Fruit fly (Drosophila melanogaster): Measurements from ENCODE around the gene Pkc98E.

The Pkc98E gene

dm6 chr3R:29040526-29041195 is 1.7 kb downstream of the Pkc98E start (continued):
- TF ChIP-seq ab (GFP tag; optimal IDR thresholded peaks at IDR 0.05) (no peak), bcd (GFP tag; optimal IDR thresholded peaks at IDR 0.05) (no peak), CG4820 (GFP tag; optimal IDR thresholded peaks at IDR 0.05) (peak; percentile 58), bsh (GFP tag; optimal IDR thresholded peaks at IDR 0.05) (peak; percentile 46 to 59), CG4328 (GFP tag; optimal IDR thresholded peaks at IDR 0.05) (peak; percentile 48), Camta (GFP tag; optimal IDR thresholded peaks at IDR 0.05) (no peak), NFAT (GFP tag; IDR thresholded peaks at IDR 0.05) (no peak), cg (GFP tag; optimal IDR thresholded peaks at IDR 0.05) (no peak), CG13296 (GFP tag; optimal IDR thresholded peaks at IDR 0.05) (peak; percentile 79), knrl (GFP tag; IDR thresholded peaks at IDR 0.05; ENCODE audit: partially characterized antibody) (no peak), CG10431 (GFP tag; optimal IDR thresholded peaks at IDR 0.05) (no peak), corto (GFP tag; optimal IDR thresholded peaks at IDR 0.05) (peak; percentile 11), CG1603 (tag; optimal IDR thresholded peaks at IDR 0.05) (no peak), CG32767 (GFP tag; IDR thresholded peaks at IDR 0.05) (peak; percentile 60; the same call in 1 of the 2 replicates), cad (GFP tag; optimal IDR thresholded peaks at IDR 0.05) (no peak), CG4424 (GFP tag; optimal IDR thresholded peaks at IDR 0.05) (peak; percentile 75), D (optimal IDR thresholded peaks at IDR 0.05) (no peak), D (GFP tag; optimal IDR thresholded peaks at IDR 0.05) (peak; percentile 45), CG11093 (GFP tag; IDR thresholded peaks at IDR 0.05) (peak; percentile 51; the same call in 1 of the 3 replicates), CG8281 (tag; optimal IDR thresholded peaks at IDR 0.05) (peak; percentile 48), CG4282 (GFP tag; optimal IDR thresholded peaks at IDR 0.05) (no peak), vfl (GFP tag; optimal IDR thresholded peaks at IDR 0.05) (no peak), CG6791 (GFP tag; IDR thresholded peaks at IDR 0.05; ENCODE audit: partially characterized antibody) (no peak), CG12104 (GFP tag; optimal IDR thresholded peaks at IDR 0.05) (peak; percentile 70), Ets97D (GFP tag; optimal IDR thresholded peaks at IDR 0.05) (no peak), CG9817 (tag; optimal IDR thresholded peaks at IDR 0.05) (peak; percentile 67), CG3281 (GFP tag; optimal IDR thresholded peaks at IDR 0.05) (peak; percentile 83), CG43689 (GFP tag; IDR thresholded peaks at IDR 0.05) (0 out of 2 replicates have a peak, but pooled peaks have one; percentile 18), Fer3 (tag; optimal IDR thresholded peaks at IDR 0.05) (peak; percentile 64), CG2129 (GFP tag; IDR thresholded peaks at IDR 0.05; ENCODE audit: partially characterized antibody) (no peak), ac (GFP tag; optimal IDR thresholded peaks at IDR 0.05) (no peak), grn (GFP tag; optimal IDR thresholded peaks at IDR 0.05) (no peak), MESR4 (GFP tag; optimal IDR thresholded peaks at IDR 0.05) (no peak), chif (GFP tag; optimal IDR thresholded peaks at IDR 0.05) (peak in 1 of 2 experiments; percentile 7), CG14965 (GFP tag; optimal IDR thresholded peaks at IDR 0.05; ENCODE audit: borderline replicate concordance) (no peak), Xbp1 (GFP tag; optimal IDR thresholded peaks at IDR 0.05) (peak; percentile 66), CG6683 (GFP tag; optimal IDR thresholded peaks at IDR 0.05) (peak; percentile 19), CG15073 (GFP tag; optimal IDR thresholded peaks at IDR 0.05) (peak; percentile 19), CG18476 (GFP tag; optimal IDR thresholded peaks at IDR 0.05) (peak; percentile 23), fd96Cb (tag; optimal IDR thresholded peaks at IDR 0.05) (peak; percentile 60), CG34376 (GFP tag; optimal IDR thresholded peaks at IDR 0.05) (peak; percentile 12), kah (GFP tag; optimal IDR thresholded peaks at IDR 0.05) (peak; percentile 29), gce (GFP tag; IDR thresholded peaks at IDR 0.05) (no peak), Rx (GFP tag; IDR thresholded peaks at IDR 0.05) (no peak), CG11398 (GFP tag; optimal IDR thresholded peaks at IDR 0.05) (no peak), amos (GFP tag; IDR thresholded peaks at IDR 0.05; ENCODE audit: partially characterized antibody) (no peak), CG7928 (GFP tag; optimal IDR thresholded peaks at IDR 0.05) (no peak), Nf-YB (GFP tag; optimal IDR thresholded peaks at IDR 0.05) (no peak), fd102C (GFP tag; optimal IDR thresholded peaks at IDR 0.05) (no peak)
